Worm (Caenorhabditis elegans) whole organism, L2 larva: Measurements from ENCODE around the gene srw-2.

Source experiments
- C34F6.9 ChIP-seq: fragments of 150-350 bp; optimal IDR thresholded peaks from 2 replicates; lab custom pipeline; 2014; ENCODE audit warnings: missing biosample characterization, missing genetic modification characterization
- F13H6.1 ChIP-seq: sonication (generic microtip); optimal IDR thresholded peaks from 2 replicates; lab custom pipeline; 2016; ENCODE audit warnings: missing genetic modification characterization, missing compliant biosample characterization
- R02D3.7 ChIP-seq: fragments of 150-350 bp; optimal IDR thresholded peaks from 2 replicates; lab custom pipeline; 2014; ENCODE audit warnings: missing biosample characterization, missing genetic modification characterization
- ZK546.5 ChIP-seq: sonication (generic microtip); optimal IDR thresholded peaks from 2 replicates; lab custom pipeline; 2017; ENCODE audit warnings: missing biosample characterization, missing genetic modification characterization
- aly-2 ChIP-seq: fragments of 150-350 bp; optimal IDR thresholded peaks from 2 replicates; lab custom pipeline; 2014; ENCODE audit warnings: missing biosample characterization, missing genetic modification characterization
- ama-1 ChIP-seq: fragments of 150-350 bp; optimal IDR thresholded peaks from 2 replicates; lab custom pipeline; 2018; ENCODE audit warnings: inconsistent platforms
- blmp-1 ChIP-seq: sonication (generic microtip); optimal IDR thresholded peaks from 2 replicates; lab custom pipeline; 2017; ENCODE audit warnings: missing genetic modification characterization, mild to moderate bottlenecking, missing compliant biosample characterization, antibody characterized with exemption, moderate library complexity; ENCODE audit not compliant: insufficient read depth
- ceh-16 ChIP-seq: fragments of 150-350 bp; optimal IDR thresholded peaks from 2 replicates; lab custom pipeline; 2014; ENCODE audit warnings: missing biosample characterization, missing genetic modification characterization
- ceh-82 ChIP-seq: fragments of 150-350 bp; optimal IDR thresholded peaks from 2 replicates; lab custom pipeline; 2014; ENCODE audit warnings: missing biosample characterization, missing genetic modification characterization
- dmd-4 ChIP-seq: sonication (generic microtip); optimal IDR thresholded peaks from 2 replicates; lab custom pipeline; 2017; ENCODE audit warnings: missing biosample characterization, missing genetic modification characterization
- egl-27 ChIP-seq: sonication (generic microtip); optimal IDR thresholded peaks from 3 replicates; lab custom pipeline; 2017; ENCODE audit warnings: missing biosample characterization, missing genetic modification reagents, missing genetic modification characterization
- elt-3 ChIP-seq: sonication (generic microtip); optimal IDR thresholded peaks from 2 replicates; lab custom pipeline; 2017; ENCODE audit warnings: missing biosample characterization, missing genetic modification characterization
- fos-1 ChIP-seq: fragments of 150-350 bp; optimal IDR thresholded peaks from 2 replicates; lab custom pipeline; 2014; ENCODE audit warnings: missing biosample characterization, missing genetic modification characterization
- lin-11 ChIP-seq: fragments of 150-350 bp; sonication (generic microtip); optimal IDR thresholded peaks from 2 replicates; lab custom pipeline; 2014; ENCODE audit warnings: missing biosample characterization, missing genetic modification characterization, inconsistent platforms, mixed read lengths
- lin-13 ChIP-seq: fragments of 150-350 bp; optimal IDR thresholded peaks from 2 replicates; lab custom pipeline; 2014; ENCODE audit warnings: missing biosample characterization, missing genetic modification reagents, missing genetic modification characterization
- lin-39 ChIP-seq: fragments of 150-350 bp; optimal IDR thresholded peaks from 2 replicates; lab custom pipeline; 2014; ENCODE audit warnings: missing biosample characterization, missing genetic modification reagents, missing genetic modification characterization
- mdl-1 ChIP-seq, 2 experiments: fragments of 150-350 bp in 1 of 2; sonication (generic microtip) in 1 of 2; optimal IDR thresholded peaks; 2 replicates each; lab custom pipeline; 2017; ENCODE audit warnings: missing biosample characterization in 2 of 2, missing genetic modification characterization in 2 of 2
- nhr-10 ChIP-seq: sonication (generic microtip); optimal IDR thresholded peaks from 2 replicates; lab custom pipeline; 2017; ENCODE audit warnings: missing biosample characterization, missing genetic modification characterization
- nhr-11 ChIP-seq: fragments of 150-350 bp; optimal IDR thresholded peaks from 2 replicates; lab custom pipeline; 2014; ENCODE audit warnings: missing biosample characterization, missing genetic modification characterization
- nhr-237 ChIP-seq: fragments of 150-350 bp; optimal IDR thresholded peaks from 2 replicates; lab custom pipeline; 2014; ENCODE audit warnings: missing biosample characterization, missing genetic modification characterization
- nhr-25 ChIP-seq: fragments of 150-350 bp; sonication (generic microtip); optimal IDR thresholded peaks from 3 replicates; lab custom pipeline; 2014; ENCODE audit warnings: missing biosample characterization, missing genetic modification characterization
- nhr-6 ChIP-seq: fragments of 150-350 bp; optimal IDR thresholded peaks from 2 replicates; lab custom pipeline; 2014; ENCODE audit warnings: missing biosample characterization, missing genetic modification characterization
- nhr-77 ChIP-seq: fragments of 150-350 bp; optimal IDR thresholded peaks from 2 replicates; lab custom pipeline; 2014; ENCODE audit warnings: missing biosample characterization, missing genetic modification characterization
- peb-1 ChIP-seq: fragments of 150-350 bp; optimal IDR thresholded peaks from 2 replicates; lab custom pipeline; 2014; ENCODE audit warnings: missing biosample characterization, missing genetic modification characterization
- skn-1 ChIP-seq: sonication (generic microtip); optimal IDR thresholded peaks from 2 replicates; lab custom pipeline; 2017; ENCODE audit warnings: missing biosample characterization, missing genetic modification characterization
- sma-3 ChIP-seq: sonication (generic microtip); optimal IDR thresholded peaks from 2 replicates; lab custom pipeline; 2016; ENCODE audit warnings: missing genetic modification reagents, missing genetic modification characterization, missing compliant biosample characterization
- snpc-4 ChIP-seq: fragments of 150-350 bp; optimal IDR thresholded peaks from 2 replicates; lab custom pipeline; 2014; ENCODE audit warnings: missing biosample characterization, missing genetic modification characterization
- unc-55 ChIP-seq: fragments of 150-350 bp; sonication (generic microtip); optimal IDR thresholded peaks from 3 replicates; lab custom pipeline; 2014; ENCODE audit warnings: missing biosample characterization, missing genetic modification reagents, missing genetic modification characterization
- unc-62 ChIP-seq: fragments of 150-350 bp; optimal IDR thresholded peaks from 2 replicates; lab custom pipeline; 2014; ENCODE audit warnings: missing biosample characterization, missing genetic modification reagents, missing genetic modification characterization
- zag-1 ChIP-seq: fragments of 150-350 bp; optimal IDR thresholded peaks from 2 replicates; lab custom pipeline; 2014; ENCODE audit warnings: missing biosample characterization, missing genetic modification characterization
- ztf-1 ChIP-seq: fragments of 200-800 bp; sonication (Bioruptor generic); conservative IDR thresholded peaks from 2 replicates; pipeline ENCODE4 v1.3.6; 2022; ENCODE audit warnings: missing genetic modification characterization, missing compliant biosample characterization

The srw-2 gene

ce11 chrV:2855473-2855872, 24.8 kb downstream of the srw-2 start, which contains the start of gene srj-57:
Gene srj-57 (minus strand): TSS chrV:2855573.
- TF ChIP-seq nhr-11 (tag; lab: Kevin White, UChicago) (no peak), elt-3 (tag; lab: Kevin White, UChicago) (no peak)

DNA sequence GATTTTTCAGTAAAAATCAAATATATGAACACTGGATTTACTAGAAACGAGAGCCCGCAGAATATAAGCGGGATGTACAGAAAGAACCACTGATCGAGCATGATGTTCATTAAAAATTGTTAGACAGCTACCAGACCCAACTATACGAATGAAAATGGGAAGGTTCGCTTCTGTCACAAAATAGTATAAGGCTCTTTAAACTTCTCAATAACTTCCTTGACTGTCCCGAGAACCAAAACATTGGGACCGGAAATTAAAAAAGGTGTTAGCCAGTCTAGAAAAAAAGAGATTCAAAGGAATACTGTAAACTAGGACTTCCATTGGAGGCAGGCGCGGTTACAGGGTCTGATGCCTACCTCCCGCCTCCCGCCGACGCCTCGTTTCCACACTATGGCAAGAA, 27.2 kb downstream of the srw-2 start, which contains the start of gene srj-55:
TSS of gene srj-55 (minus strand) at position 101 of the 400 bp plus-strand sequence.
- TF ChIP-seq ZK546.5 (tag; lab: Kevin White, UChicago): no peak
- TF ChIP-seq R02D3.7 (tag; lab: Kevin White, UChicago): no peak
- no peak for TF ChIP-seq F13H6.1 (tag; lab: Kevin White, UChicago)
- TF ChIP-seq nhr-11 (tag; lab: Kevin White, UChicago): no peak
- no peak for TF ChIP-seq nhr-237 (tag; lab: Kevin White, UChicago)
- no peak for TF ChIP-seq ama-1

DNA sequence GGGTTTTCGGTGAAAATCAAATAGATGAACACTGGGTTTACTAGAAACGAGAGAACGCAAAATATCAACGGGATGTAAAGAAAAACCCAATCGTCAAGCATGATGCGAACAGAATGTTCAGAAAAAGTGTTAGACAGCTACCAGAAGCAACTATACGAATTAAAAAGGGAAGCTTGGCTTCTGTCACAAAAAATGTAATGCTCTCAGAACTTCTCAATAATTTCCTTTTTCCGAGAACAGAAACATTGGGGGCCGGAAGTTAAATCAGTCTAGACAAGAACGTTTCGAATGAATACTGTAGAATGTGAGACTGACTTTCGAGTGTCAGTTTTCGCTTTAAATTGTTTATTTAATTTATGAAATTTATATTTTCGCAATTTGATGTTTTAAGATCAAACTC, 29.1 kb downstream of the srw-2 start, which contains the start of gene srj-54:
TSS of gene srj-54 (minus strand) at position 101 of the 400 bp plus-strand sequence.
- TF ChIP-seq aly-2 (tag; lab: Kevin White, UChicago): no peak
- TF ChIP-seq lin-13: no peak
- no peak for TF ChIP-seq egl-27 (tag; lab: Kevin White, UChicago)
- TF ChIP-seq elt-3 (tag; lab: Kevin White, UChicago): no peak
- TF ChIP-seq unc-55 (GFP tag; lab: Kevin White, UChicago): no peak
- no peak for TF ChIP-seq unc-62 (GFP tag; lab: Kevin White, UChicago)
- TF ChIP-seq ztf-1 (GFP tag; lab: Robert Waterston, UW): no peak

- TF ChIP-seq ceh-16 (tag; lab: Kevin White, UChicago): no peak
- TF ChIP-seq blmp-1: no peak
- TF ChIP-seq skn-1 (tag; lab: Kevin White, UChicago): no peak
- no peak for TF ChIP-seq ztf-1 (GFP tag; lab: Robert Waterston, UW)
- TF ChIP-seq nhr-25 (tag; lab: Kevin White, UChicago): no peak
Observed at ce11 chrV:2861505-2861904, 30.8 kb downstream of the srw-2 start, which contains the start of gene srh-270. Gene srh-270 (minus strand): TSS chrV:2861605.

- TF ChIP-seq ceh-82 (tag; lab: Kevin White, UChicago): no peak
- TF ChIP-seq nhr-11 (tag; lab: Kevin White, UChicago): no peak
- TF ChIP-seq C34F6.9 (tag; lab: Kevin White, UChicago): no peak
- TF ChIP-seq lin-11 (tag; lab: Kevin White, UChicago): no peak
- no peak for TF ChIP-seq egl-27 (tag; lab: Kevin White, UChicago)
- TF ChIP-seq nhr-25 (tag; lab: Kevin White, UChicago): no peak
- TF ChIP-seq ama-1: no peak
Observed at ce11 chrV:2863033-2863432, 32.4 kb downstream of the srw-2 start, which contains the start of gene srh-272. Gene srh-272 (plus strand): TSS chrV:2863333.

ce11 chrV:2864899-2865298, 34.2 kb downstream of the srw-2 start, which contains the start of gene srh-240:
Gene srh-240 (plus strand): TSS chrV:2865199.
- TF ChIP-seq nhr-237 (tag; lab: Kevin White, UChicago): no peak
- no peak for TF ChIP-seq unc-55 (GFP tag; lab: Kevin White, UChicago)
- TF ChIP-seq ceh-82 (tag; lab: Kevin White, UChicago): no peak
- TF ChIP-seq mdl-1 (tag; optimal IDR thresholded peaks at IDR 0.05; lab: Kevin White, UChicago): no peak
- TF ChIP-seq lin-39 (tag; lab: Kevin White, UChicago): no peak
- TF ChIP-seq nhr-77: no peak
- TF ChIP-seq ZK546.5 (tag; lab: Kevin White, UChicago): no peak
- no peak for TF ChIP-seq nhr-6 (tag; lab: Kevin White, UChicago)
- TF ChIP-seq snpc-4: no peak
- TF ChIP-seq sma-3 (GFP tag; lab: Kevin White, UChicago): no peak
- no peak for TF ChIP-seq zag-1 (tag; lab: Kevin White, UChicago)
- no peak for TF ChIP-seq C34F6.9 (tag; lab: Kevin White, UChicago)

- no peak for TF ChIP-seq dmd-4 (tag; lab: Kevin White, UChicago)
- no peak for TF ChIP-seq R02D3.7 (tag; lab: Kevin White, UChicago)
- no peak for TF ChIP-seq nhr-6 (tag; lab: Kevin White, UChicago)
- no peak for TF ChIP-seq peb-1 (tag; lab: Kevin White, UChicago)
- no peak for TF ChIP-seq ZK546.5 (tag; lab: Kevin White, UChicago)
- no peak for TF ChIP-seq zag-1 (tag; lab: Kevin White, UChicago)
- no peak for TF ChIP-seq nhr-10 (tag; lab: Kevin White, UChicago)
- no peak for TF ChIP-seq fos-1 (tag; lab: Kevin White, UChicago)
- TF ChIP-seq blmp-1: no peak
- no peak for TF ChIP-seq unc-55 (GFP tag; lab: Kevin White, UChicago)
- no peak for TF ChIP-seq nhr-237 (tag; lab: Kevin White, UChicago)
- no peak for TF ChIP-seq egl-27 (tag; lab: Kevin White, UChicago)
Observed at ce11 chrV:2869503-2869902, 38.8 kb downstream of the srw-2 start, which contains the start of gene srh-241. Gene srh-241 (minus strand): TSS chrV:2869603.
